Worm (Caenorhabditis elegans): Measurements from ENCODE around the gene pycr-4.
A peak's percentile ranks its signal among the peaks of the same experiment; 100 is the strongest.

The pycr-4 gene

DNA sequence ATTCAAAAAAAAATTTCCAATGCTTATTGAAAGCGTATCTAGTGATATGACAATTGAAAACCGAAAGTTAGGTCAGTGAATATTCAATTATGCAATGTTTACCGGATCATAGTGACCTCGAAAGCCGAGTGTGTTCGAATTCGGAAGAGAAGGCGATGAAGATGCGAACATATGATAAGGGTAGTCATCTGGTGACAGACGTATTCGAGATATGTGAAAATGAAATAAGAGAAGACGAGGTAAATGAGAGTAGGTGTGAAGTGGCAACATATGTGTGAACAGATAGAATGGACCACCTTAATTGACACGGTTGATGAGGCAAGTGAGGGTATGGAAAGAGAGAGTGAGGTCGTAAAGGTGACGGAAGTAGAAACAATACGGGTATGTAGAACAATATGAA lies 22.2 kb downstream of the pycr-4 start:
- no peak for TF ChIP-seq nhr-67 (tag; optimal IDR thresholded peaks at IDR 0.05)
- peak; percentile 36 for TF ChIP-seq nhr-25 (tag; optimal IDR thresholded peaks at IDR 0.05)

DNA sequence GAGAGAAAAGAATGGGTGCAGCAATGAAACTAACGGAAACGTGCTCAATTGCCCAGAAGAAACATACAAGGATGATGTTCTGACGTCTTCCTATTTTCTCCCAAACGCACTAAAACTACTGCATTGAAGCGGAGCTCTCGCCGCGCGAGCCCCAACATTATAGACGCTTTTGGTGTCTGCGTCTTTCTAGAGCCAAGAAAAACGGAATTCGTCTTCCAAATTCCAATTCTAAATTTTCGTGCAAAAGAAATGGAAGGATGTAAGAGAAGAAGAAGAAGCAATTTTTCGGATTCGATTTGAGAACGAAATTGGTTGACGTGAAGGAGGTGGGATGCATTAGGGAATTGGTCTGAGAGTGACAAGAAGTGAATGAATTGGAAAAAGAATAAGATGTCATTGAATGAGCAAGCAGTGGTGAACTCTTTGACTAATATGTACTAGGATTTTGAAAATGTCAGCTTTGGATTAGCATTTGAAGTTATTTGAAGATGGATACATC lies 23.4 kb downstream of the pycr-4 start:
- TF ChIP-seq lin-39 (tag; optimal IDR thresholded peaks at IDR 0.05) (peak; percentile 20), ZK546.5 (tag; optimal IDR thresholded peaks at IDR 0.05) (no peak)

- TF ChIP-seq nfya-1 (tag; optimal IDR thresholded peaks at IDR 0.05; ENCODE audit: insufficient read depth) (no peak), nhr-77 (tag; optimal IDR thresholded peaks at IDR 0.05) (no peak), aly-2 (tag; optimal IDR thresholded peaks at IDR 0.05) (no peak), ZK546.5 (tag; optimal IDR thresholded peaks at IDR 0.05) (no peak), sea-2 (GFP tag; optimal IDR thresholded peaks at IDR 0.05) (no peak), egl-27 (tag; optimal IDR thresholded peaks at IDR 0.05) (no peak), ceh-82 (tag; optimal IDR thresholded peaks at IDR 0.05) (no peak)
These were observed 25.8 kb downstream of the pycr-4 start, which contains the start of gene tes-1 for ce11 chrIV:7451345-7451744. tes-1 (minus strand) TSS chrIV:7451445.

DNA sequence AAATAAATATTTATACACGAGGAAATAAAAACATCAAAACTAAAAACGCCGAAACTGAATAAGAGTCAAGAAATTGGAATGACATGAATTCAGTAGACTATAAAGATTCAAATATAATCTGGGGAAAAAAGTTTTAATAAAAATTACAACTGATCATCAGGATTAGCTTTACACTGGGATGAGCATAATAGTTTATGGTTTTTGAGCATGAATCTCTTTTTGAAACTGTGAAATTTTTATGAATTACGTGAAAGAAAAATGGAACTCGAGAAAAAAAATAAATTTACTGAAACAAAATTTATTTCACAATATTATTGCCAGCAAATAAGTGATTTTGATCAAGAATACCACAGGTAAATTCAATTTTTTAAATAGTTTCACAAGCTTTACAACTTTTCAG lies 29.5 kb downstream of the pycr-4 start, which contains the start of gene B0496.2:
B0496.2 (plus strand) TSS at position 301 of the 400 bp plus-strand sequence.
- TF ChIP-seq nfya-1 (tag; optimal IDR thresholded peaks at IDR 0.05; ENCODE audit: insufficient read depth), result no peak
- TF ChIP-seq pqm-1 (tag; optimal IDR thresholded peaks at IDR 0.05), result no peak
- no peak for TF ChIP-seq snpc-4 (tag; optimal IDR thresholded peaks at IDR 0.05)
- TF ChIP-seq ceh-16 (tag; optimal IDR thresholded peaks at IDR 0.05), result no peak
- TF ChIP-seq zag-1 (tag; optimal IDR thresholded peaks at IDR 0.05), result no peak
- TF ChIP-seq R02D3.7 (tag; optimal IDR thresholded peaks at IDR 0.05), result no peak
- no peak for TF ChIP-seq nhr-77 (tag; optimal IDR thresholded peaks at IDR 0.05)
- TF ChIP-seq ceh-28 (tag; optimal IDR thresholded peaks at IDR 0.05), result no peak
- TF ChIP-seq jun-1 (tag; optimal IDR thresholded peaks at IDR 0.05), result no peak
- TF ChIP-seq tbx-2 (tag; optimal IDR thresholded peaks at IDR 0.05), result no peak
- TF ChIP-seq unc-62 (GFP tag; optimal IDR thresholded peaks at IDR 0.05), result no peak
- no peak for TF ChIP-seq elt-1 (tag; optimal IDR thresholded peaks at IDR 0.05)

ce11 chrIV:7445995-7446394 lies 31.1 kb downstream of the pycr-4 start, which contains the start of gene B0496.1:
B0496.1 (plus strand) TSS chrIV:7446295.
- no peak for TF ChIP-seq snpc-4 (tag; optimal IDR thresholded peaks at IDR 0.05)
- no peak for TF ChIP-seq unc-39 (tag; optimal IDR thresholded peaks at IDR 0.05)
- TF ChIP-seq mdl-1 (tag; optimal IDR thresholded peaks at IDR 0.05), result no peak
- TF ChIP-seq R02D3.7 (tag; optimal IDR thresholded peaks at IDR 0.05), result no peak
- TF ChIP-seq elt-2 (tag; optimal IDR thresholded peaks at IDR 0.05), result no peak
- TF ChIP-seq nhr-25 (tag; optimal IDR thresholded peaks at IDR 0.05), result no peak
- no peak for TF ChIP-seq egl-5 (tag; optimal IDR thresholded peaks at IDR 0.05)
- no peak for TF ChIP-seq elt-1 (tag; optimal IDR thresholded peaks at IDR 0.05)
- no peak for TF ChIP-seq unc-62 (GFP tag; optimal IDR thresholded peaks at IDR 0.05)

DNA sequence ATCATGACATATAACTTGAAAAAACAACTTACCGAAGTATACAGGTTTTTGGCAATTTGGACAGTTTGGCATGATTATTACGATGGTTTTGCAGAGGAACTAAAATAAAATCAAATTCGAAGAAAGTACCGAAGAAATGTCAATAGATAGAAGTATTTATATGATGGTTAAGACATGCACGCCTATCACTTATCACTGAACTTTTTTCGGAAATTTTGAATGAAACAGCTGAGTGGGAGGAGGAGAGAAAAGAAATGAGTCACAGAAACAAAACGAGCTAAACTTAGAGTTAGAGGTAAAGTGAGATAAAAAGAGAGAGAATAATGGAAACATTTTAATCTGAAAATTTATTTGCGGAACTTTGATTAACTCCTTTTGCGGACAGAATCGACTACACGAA lies 31.9 kb downstream of the pycr-4 start, which contains the start of gene valv-1:
valv-1 (minus strand) TSS at position 101 of the 400 bp plus-strand sequence.
- TF ChIP-seq nhr-77 (tag; optimal IDR thresholded peaks at IDR 0.05), result no peak
- TF ChIP-seq jun-1 (tag; optimal IDR thresholded peaks at IDR 0.05), result no peak
- no peak for TF ChIP-seq lin-15B (tag; optimal IDR thresholded peaks at IDR 0.05)

- TF ChIP-seq ceh-28 (tag; optimal IDR thresholded peaks at IDR 0.05) (no peak), nhr-43 (tag; optimal IDR thresholded peaks at IDR 0.05; ENCODE audit: poor library complexity, severe bottlenecking) (peak; percentile 8), elt-2 (tag; optimal IDR thresholded peaks at IDR 0.05) (peak; percentile 20)
These were observed 36.9 kb downstream of the pycr-4 start for ce11 chrIV:7440238-7440637.

ce11 chrIV:7439377-7439776 lies 37.7 kb downstream of the pycr-4 start:
- no peak for TF ChIP-seq lsy-12 (tag; optimal IDR thresholded peaks at IDR 0.05)
- no peak for TF ChIP-seq elt-3 (tag; optimal IDR thresholded peaks at IDR 0.05)
- no peak for TF ChIP-seq nhr-11 (tag; optimal IDR thresholded peaks at IDR 0.05)
- TF ChIP-seq nfya-1 (tag; optimal IDR thresholded peaks at IDR 0.05; ENCODE audit: insufficient read depth), result no peak
- TF ChIP-seq egl-5 (tag; optimal IDR thresholded peaks at IDR 0.05), result no peak
- no peak for TF ChIP-seq ceh-9 (tag; optimal IDR thresholded peaks at IDR 0.05)
- TF ChIP-seq eor-1 (tag; optimal IDR thresholded peaks at IDR 0.05), result no peak
- no peak for TF ChIP-seq nhr-43 (tag; optimal IDR thresholded peaks at IDR 0.05; ENCODE audit: poor library complexity, severe bottlenecking)
- TF ChIP-seq unc-62 (GFP tag; optimal IDR thresholded peaks at IDR 0.05), result no peak
- no peak for TF ChIP-seq skn-1 (tag; optimal IDR thresholded peaks at IDR 0.05)
- TF ChIP-seq mdl-1 (tag; optimal IDR thresholded peaks at IDR 0.05), result no peak
- TF ChIP-seq snpc-4 (tag; optimal IDR thresholded peaks at IDR 0.05), result no peak
- TF ChIP-seq lin-15B (tag; optimal IDR thresholded peaks at IDR 0.05), result no peak
- TF ChIP-seq fkh-2 (tag; optimal IDR thresholded peaks at IDR 0.05), result no peak
- TF ChIP-seq ceh-28 (tag; optimal IDR thresholded peaks at IDR 0.05), result no peak
- no peak for TF ChIP-seq egl-27 (tag; optimal IDR thresholded peaks at IDR 0.05)
- TF ChIP-seq elt-2 (tag; optimal IDR thresholded peaks at IDR 0.05), result no peak
- no peak for TF ChIP-seq jun-1 (tag; optimal IDR thresholded peaks at IDR 0.05)

Data from whole organism, L3 larva.